Fruit fly (Drosophila melanogaster) whole organism, wandering third instar larva: ENCODE measurements around the gene Usp32.

ENCODE experiments used
- Abd-B ChIP-seq: fragments of >200 bp; optimal IDR thresholded peaks from 2 replicates; lab custom pipeline; 2017; ENCODE audit warnings: missing biosample characterization, missing genetic modification characterization
- CG32264 ChIP-seq: fragments of 200-800 bp; sonication (Bioruptor generic); optimal IDR thresholded peaks from 2 replicates; lab custom pipeline; 2016; ENCODE audit warnings: missing biosample characterization, missing genetic modification characterization
- CG9705 ChIP-seq: fragments of 200-800 bp; sonication (Bioruptor generic); optimal IDR thresholded peaks from 2 replicates; lab custom pipeline; 2018; ENCODE audit warnings: missing biosample characterization, mild to moderate bottlenecking, missing genetic modification characterization
- CrebA ChIP-seq: fragments of 200-800 bp; sonication (Bioruptor generic); optimal IDR thresholded peaks from 2 replicates; lab custom pipeline; 2016; ENCODE audit warnings: missing biosample characterization, mild to moderate bottlenecking, missing genetic modification characterization, borderline replicate concordance
- Dfd ChIP-seq: fragments of >200 bp; optimal IDR thresholded peaks from 2 replicates; lab custom pipeline; 2017; ENCODE audit warnings: missing biosample characterization, missing genetic modification characterization
- Dif ChIP-seq: fragments of 200-275, 200-300 bp; sonication (Bioruptor generic); optimal IDR thresholded peaks from 2 replicates; lab custom pipeline; 2018; ENCODE audit warnings: missing biosample characterization, missing genetic modification characterization; ENCODE audit not compliant: partially characterized antibody
- GATAd ChIP-seq: sonication (Bioruptor generic); optimal IDR thresholded peaks from 2 replicates; lab custom pipeline; 2016; ENCODE audit warnings: missing biosample characterization, missing genetic modification characterization
- HLH106 ChIP-seq: fragments of 200-800 bp; optimal IDR thresholded peaks from 3 replicates; lab custom pipeline; 2019; ENCODE audit warnings: missing biosample characterization, mild to moderate bottlenecking, missing genetic modification characterization, moderate library complexity
- Hnf4 ChIP-seq: fragments of 200-800 bp; sonication (Bioruptor generic); optimal IDR thresholded peaks from 2 replicates; lab custom pipeline; 2016; ENCODE audit warnings: missing biosample characterization, mild to moderate bottlenecking, missing genetic modification characterization
- Hr78 ChIP-seq: fragments of >200 bp; optimal IDR thresholded peaks from 2 replicates; lab custom pipeline; 2017; ENCODE audit warnings: missing biosample characterization, missing genetic modification characterization
- Hr83 ChIP-seq: fragments of 200-300 bp; sonication (Bioruptor generic); optimal IDR thresholded peaks from 2 replicates; lab custom pipeline; 2016; ENCODE audit warnings: missing biosample characterization, mild to moderate bottlenecking, missing genetic modification characterization, moderate library complexity; ENCODE audit not compliant: poor library complexity, severe bottlenecking
- Jra ChIP-seq: sonication (Bioruptor generic); optimal IDR thresholded peaks from 2 replicates; lab custom pipeline; 2016; ENCODE audit warnings: missing biosample characterization, missing genetic modification characterization
- Mio ChIP-seq: sonication (Bioruptor generic); optimal IDR thresholded peaks from 2 replicates; lab custom pipeline; 2016; ENCODE audit warnings: missing biosample characterization, missing genetic modification characterization
- N ChIP-seq: fragments of >200 bp; optimal IDR thresholded peaks from 2 replicates; lab custom pipeline; 2018; ENCODE audit warnings: missing biosample characterization, missing external identifiers, missing genetic modification characterization
- OdsH ChIP-seq: fragments of 200-800 bp; sonication (Bioruptor generic); optimal IDR thresholded peaks from 2 replicates; lab custom pipeline; 2016; ENCODE audit warnings: missing biosample characterization, mild to moderate bottlenecking, missing genetic modification characterization
- Rel ChIP-seq, 2 experiments: fragments of 200-800 bp; sonication (Bioruptor generic) in 1 of 2; optimal IDR thresholded peaks; 2 replicates in 1 of 2; 3 replicates in 1 of 2; lab custom pipeline; 2016 to 2019; ENCODE audit warnings: mild to moderate bottlenecking in 2 of 2, missing biosample characterization in 2 of 2, missing genetic modification characterization in 2 of 2, moderate library complexity in 1 of 2
- Sp1 ChIP-seq: fragments of 200-800 bp; sonication (Bioruptor generic); optimal IDR thresholded peaks from 3 replicates; lab custom pipeline; 2019; ENCODE audit warnings: missing biosample characterization, mild to moderate bottlenecking, missing genetic modification characterization, moderate library complexity
- br ChIP-seq: fragments of 200-800 bp; sonication (Bioruptor generic); optimal IDR thresholded peaks from 2 replicates; lab custom pipeline; 2016; ENCODE audit warnings: missing biosample characterization, missing genetic modification characterization
- brk ChIP-seq: fragments of 200-800 bp; sonication (Bioruptor generic); optimal IDR thresholded peaks from 2 replicates; lab custom pipeline; 2016; ENCODE audit warnings: missing biosample characterization, mild to moderate bottlenecking, missing genetic modification characterization
- dl ChIP-seq, 2 experiments: fragments of 175-275, 200-275 bp in 1 of 2; fragments of 200-275 bp in 1 of 2; sonication (Bioruptor generic); optimal IDR thresholded peaks; lab custom pipeline; 2018; ENCODE audit warnings: mild to moderate bottlenecking in 2 of 2, missing biosample characterization in 2 of 2, missing genetic modification characterization in 2 of 2, moderate library complexity in 2 of 2; ENCODE audit not compliant: partially characterized antibody in 2 of 2, insufficient read depth in 1 of 2
- dmrt93B ChIP-seq: fragments of 200-800 bp; sonication (Bioruptor generic); optimal IDR thresholded peaks from 2 replicates; lab custom pipeline; 2018; ENCODE audit warnings: missing biosample characterization, mild to moderate bottlenecking, missing genetic modification characterization
- dsf ChIP-seq: sonication (Bioruptor generic); optimal IDR thresholded peaks from 2 replicates; lab custom pipeline; 2016; ENCODE audit warnings: missing biosample characterization, missing genetic modification characterization, borderline replicate concordance
- ey ChIP-seq: fragments of 200-800 bp; sonication (Bioruptor generic); optimal IDR thresholded peaks from 2 replicates; lab custom pipeline; 2016; ENCODE audit warnings: missing biosample characterization, missing genetic modification characterization
- foxo ChIP-seq, 2 experiments: fragments of 200-800 bp; sonication (Bioruptor generic); optimal IDR thresholded peaks; 2 replicates in 1 of 2; 3 replicates in 1 of 2; lab custom pipeline; 2016 to 2017; ENCODE audit warnings: missing biosample characterization in 2 of 2, missing genetic modification characterization in 2 of 2
- fru ChIP-seq: fragments of 200-800 bp; sonication (Bioruptor generic); optimal IDR thresholded peaks from 3 replicates; lab custom pipeline; 2016; ENCODE audit warnings: missing biosample characterization, mild to moderate bottlenecking, missing genetic modification characterization
- h ChIP-seq: fragments of 200-800 bp; sonication (Bioruptor generic); optimal IDR thresholded peaks from 3 replicates; lab custom pipeline; 2016; ENCODE audit warnings: missing biosample characterization, mild to moderate bottlenecking, missing genetic modification characterization
- jim ChIP-seq: fragments of 175-275, 200-325 bp; sonication (Bioruptor generic); optimal IDR thresholded peaks from 2 replicates; lab custom pipeline; 2016; ENCODE audit warnings: missing biosample characterization, mild to moderate bottlenecking, missing genetic modification characterization
- pan ChIP-seq: fragments of >200 bp; optimal IDR thresholded peaks from 2 replicates; lab custom pipeline; 2017
- psq ChIP-seq: fragments of 200-800 bp; sonication (Bioruptor generic); optimal IDR thresholded peaks from 3 replicates; lab custom pipeline; 2017; ENCODE audit warnings: missing biosample characterization, mild to moderate bottlenecking, missing genetic modification characterization, moderate library complexity
- rgr ChIP-seq: fragments of 200-800 bp; sonication (Bioruptor generic); optimal IDR thresholded peaks from 3 replicates; lab custom pipeline; 2016; ENCODE audit warnings: missing biosample characterization, mild to moderate bottlenecking, missing genetic modification characterization
- sage ChIP-seq: fragments of 200-800 bp; sonication (Bioruptor generic); optimal IDR thresholded peaks from 2 replicates; lab custom pipeline; 2016; ENCODE audit warnings: missing biosample characterization, mild to moderate bottlenecking, missing genetic modification characterization
- sv ChIP-seq: fragments of 200-800 bp; sonication (Bioruptor generic); optimal IDR thresholded peaks from 3 replicates; lab custom pipeline; 2016; ENCODE audit warnings: missing biosample characterization, missing genetic modification characterization
- usp ChIP-seq: fragments of >200 bp; optimal IDR thresholded peaks from 2 replicates; lab custom pipeline; 2017; ENCODE audit warnings: missing biosample characterization, missing genetic modification characterization
- woc ChIP-seq: sonication (Bioruptor generic); optimal IDR thresholded peaks from 2 replicates; lab custom pipeline; 2016; ENCODE audit warnings: missing biosample characterization, mild to moderate bottlenecking, missing genetic modification characterization

Usp32 gene

DNA sequence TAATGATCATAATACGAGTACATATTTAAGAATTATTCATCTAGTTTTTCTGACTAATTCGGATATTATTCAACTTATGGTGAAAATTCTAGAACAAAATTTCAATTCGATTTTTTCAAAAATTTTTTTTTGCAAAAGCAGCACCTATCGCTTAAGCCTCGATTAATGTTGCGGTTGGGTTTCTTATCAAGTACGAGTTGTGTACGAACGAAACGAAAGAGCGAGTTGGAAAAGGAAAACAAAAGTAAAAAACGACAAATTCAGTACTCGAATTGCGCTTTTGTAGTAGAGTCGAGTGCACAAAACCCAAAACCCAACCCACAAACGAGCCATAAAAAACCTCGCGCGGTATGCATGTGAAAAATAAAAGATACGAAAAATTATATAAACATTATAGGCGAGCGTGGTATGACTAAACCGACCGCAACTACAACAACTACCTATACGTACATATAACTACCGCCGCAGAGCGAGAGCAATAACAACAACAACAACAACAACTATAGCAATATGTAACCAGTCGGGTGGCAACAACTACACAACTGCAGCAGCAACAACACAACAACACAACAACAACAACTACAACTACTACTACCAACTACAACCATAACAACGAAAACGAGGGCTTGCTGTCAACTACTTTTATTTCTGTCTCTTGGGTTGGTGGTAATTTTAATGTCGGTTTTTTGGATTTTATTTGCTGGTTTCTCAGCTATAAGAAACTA is 33.6 kb downstream of the Usp32 start:
- no peak for TF ChIP-seq dsf (GFP tag; lab: Kevin White, UChicago)
- no peak for TF ChIP-seq Rel (GFP tag; optimal IDR thresholded peaks at IDR 0.05; lab: Kevin White, UChicago)
- TF ChIP-seq Rel (tag; optimal IDR thresholded peaks at IDR 0.05; lab: Kevin White, UChicago), result peak; percentile 41

DNA sequence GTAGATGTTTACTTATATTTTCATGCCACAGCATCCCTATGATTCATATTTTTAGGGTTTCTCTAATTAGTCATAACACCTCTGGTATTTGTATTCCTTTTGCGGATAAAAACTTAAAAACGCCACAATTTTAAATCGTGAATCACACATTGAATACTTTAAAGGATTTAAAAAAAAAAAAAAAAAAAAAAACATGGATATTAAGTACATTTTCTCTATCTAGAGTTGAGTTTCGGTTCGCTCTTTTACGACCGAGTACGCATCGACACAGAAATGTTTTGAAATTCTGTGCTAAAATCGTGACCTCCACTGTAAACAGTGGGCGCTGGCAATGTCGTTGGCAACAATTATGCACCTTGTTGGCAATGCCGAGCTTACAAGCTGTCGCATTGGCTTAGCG is 34.5 kb downstream of the Usp32 start:
- TF ChIP-seq rgr (GFP tag; lab: Kevin White, UChicago) (peak; percentile 40), Abd-B (no peak), Rel (GFP tag; optimal IDR thresholded peaks at IDR 0.05; lab: Kevin White, UChicago) (no peak), Rel (tag; optimal IDR thresholded peaks at IDR 0.05; lab: Kevin White, UChicago) (no peak), h (GFP tag; lab: Kevin White, UChicago) (peak; percentile 35), dsf (GFP tag; lab: Kevin White, UChicago) (no peak), Hnf4 (GFP tag; lab: Kevin White, UChicago) (no peak), br (peak; percentile 18), Hr78 (GFP tag; lab: Kevin White, UChicago) (no peak), Jra (GFP tag; lab: Kevin White, UChicago) (no peak), Hr83 (GFP tag; lab: Kevin White, UChicago) (no peak), GATAd (GFP tag; lab: Kevin White, UChicago) (no peak), psq (GFP tag; lab: Kevin White, UChicago) (peak; percentile 5), Mio (no peak), sage (no peak), usp (no peak), sv (GFP tag; lab: Kevin White, UChicago) (peak; percentile 31), N (no peak), brk (GFP tag; lab: Kevin White, UChicago) (no peak), HLH106 (tag; lab: Kevin White, UChicago) (no peak), Sp1 (GFP tag; lab: Kevin White, UChicago) (no peak), ey (GFP tag; lab: Kevin White, UChicago) (peak; percentile 33), CG32264 (GFP tag; lab: Kevin White, UChicago) (no peak), foxo (GFP tag; optimal IDR thresholded peaks at IDR 0.05; lab: Kevin White, UChicago) (no peak), OdsH (GFP tag; lab: Kevin White, UChicago) (peak; percentile 6), woc (GFP tag; lab: Kevin White, UChicago) (no peak), CG9705 (GFP tag; lab: Kevin White, UChicago) (no peak), fru (GFP tag; lab: Kevin White, UChicago) (no peak)

DNA sequence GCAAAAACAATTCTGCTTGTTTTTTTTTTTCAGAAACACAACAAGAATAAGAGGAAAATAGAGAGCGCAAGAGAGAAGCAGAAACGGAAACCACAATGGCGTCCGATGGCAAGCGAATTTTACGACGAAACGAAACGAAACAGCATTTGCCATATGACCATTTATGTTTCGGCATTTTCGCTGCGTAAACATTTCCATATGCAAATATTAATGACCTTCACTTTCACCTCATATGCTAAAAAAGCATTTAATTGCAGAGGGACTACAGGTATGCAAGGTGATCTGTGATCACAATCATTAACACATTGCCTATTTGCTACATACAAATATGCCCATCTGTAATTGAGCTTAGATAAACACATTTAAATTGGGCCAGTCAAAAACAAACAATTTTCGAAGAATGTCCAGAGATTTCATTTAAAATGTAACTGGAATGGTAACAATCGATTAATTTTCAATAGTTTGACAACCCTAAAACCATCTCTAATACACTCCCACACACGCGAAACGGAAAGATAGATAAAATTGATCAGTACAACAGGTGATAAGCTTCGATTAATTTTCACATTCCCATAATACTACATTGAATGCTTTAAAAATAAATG is 35.3 kb downstream of the Usp32 start:
- TF ChIP-seq sage (no peak), Dfd (no peak), jim (GFP tag; lab: Kevin White, UChicago) (no peak), Mio (no peak), N (no peak), Sp1 (GFP tag; lab: Kevin White, UChicago) (no peak), usp (no peak), dmrt93B (GFP tag; lab: Kevin White, UChicago) (no peak), sv (GFP tag; lab: Kevin White, UChicago) (no peak)

DNA sequence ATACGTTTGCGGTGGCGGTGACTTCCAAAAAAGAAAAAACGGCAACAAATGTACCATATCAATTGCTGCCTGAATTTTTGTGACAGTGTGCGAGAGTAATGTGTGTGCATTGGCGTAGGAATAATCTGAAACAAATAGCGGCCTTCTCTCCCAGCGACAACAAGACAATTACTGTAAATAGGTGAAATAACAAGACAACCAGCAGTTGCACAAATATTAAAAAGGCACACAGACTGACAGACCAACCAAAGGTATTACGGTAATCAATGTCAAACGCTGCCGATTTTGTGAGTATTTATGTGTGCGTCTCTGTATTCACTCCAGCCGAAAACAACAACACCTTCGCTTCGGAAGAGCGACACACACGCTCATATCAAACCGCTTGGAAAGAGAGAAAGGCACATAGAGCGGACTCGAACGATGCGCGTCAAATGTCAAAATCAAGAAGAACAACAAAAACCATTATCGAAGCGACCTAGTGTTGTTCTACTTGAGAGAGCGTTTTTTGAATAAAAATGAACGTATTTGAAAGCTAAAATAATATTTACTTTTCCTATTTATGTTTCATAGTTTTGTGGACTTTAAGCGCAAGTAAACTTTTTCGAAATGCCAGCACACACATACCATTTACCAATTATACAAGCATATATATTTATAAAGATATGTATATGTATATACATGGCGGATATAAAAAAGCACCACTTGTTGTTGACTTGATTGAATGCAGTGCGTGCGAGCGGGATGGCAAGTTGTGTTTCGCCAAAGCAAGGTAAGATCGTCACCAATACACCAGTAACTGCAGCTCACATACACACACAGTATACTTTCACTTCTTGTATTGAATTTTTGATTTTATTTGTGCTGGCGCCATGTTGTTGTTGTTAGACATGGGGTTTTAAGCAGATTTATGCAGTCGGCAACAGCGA is 36.1 kb downstream of the Usp32 start:
- TF ChIP-seq Mio, result no peak
- peak; percentile 10 for TF ChIP-seq fru (GFP tag; lab: Kevin White, UChicago)
- TF ChIP-seq h (GFP tag; lab: Kevin White, UChicago), result peak; percentile 64
- TF ChIP-seq CrebA (GFP tag; lab: Kevin White, UChicago), result no peak
- TF ChIP-seq Dif (GFP tag; lab: Kevin White, UChicago), result peak; percentile 4
- peak; percentile 34 for TF ChIP-seq HLH106 (tag; lab: Kevin White, UChicago)
- peak; percentile 33 for TF ChIP-seq br
- peak in 1 of 2 experiments; percentile 55 for TF ChIP-seq dl (GFP tag; optimal IDR thresholded peaks at IDR 0.05; lab: Kevin White, UChicago; ENCODE audit: insufficient read depth in 1 of 2, partially characterized antibody in 2 of 2)
- TF ChIP-seq Hr83 (GFP tag; lab: Kevin White, UChicago), result peak; percentile 64
- TF ChIP-seq jim (GFP tag; lab: Kevin White, UChicago), result no peak
- no peak for TF ChIP-seq woc (GFP tag; lab: Kevin White, UChicago)
- no peak for TF ChIP-seq ey (GFP tag; lab: Kevin White, UChicago)
- TF ChIP-seq Rel (GFP tag; optimal IDR thresholded peaks at IDR 0.05; lab: Kevin White, UChicago), result peak; percentile 44
- TF ChIP-seq Rel (tag; optimal IDR thresholded peaks at IDR 0.05; lab: Kevin White, UChicago), result peak; percentile 84
- TF ChIP-seq psq (GFP tag; lab: Kevin White, UChicago), result peak; percentile 14
- TF ChIP-seq Sp1 (GFP tag; lab: Kevin White, UChicago), result peak; percentile 22
- TF ChIP-seq N, result no peak
- TF ChIP-seq foxo (GFP tag; optimal IDR thresholded peaks at IDR 0.05; lab: Kevin White, UChicago), result peak in 1 of 2 experiments; percentile 19
- no peak for TF ChIP-seq pan (lab: Kevin White, UChicago)
- peak; percentile 53 for TF ChIP-seq OdsH (GFP tag; lab: Kevin White, UChicago)
- peak; percentile 25 for TF ChIP-seq Hnf4 (GFP tag; lab: Kevin White, UChicago)
- TF ChIP-seq rgr (GFP tag; lab: Kevin White, UChicago), result peak; percentile 41
